Worm (Caenorhabditis elegans): ENCODE measurements around the gene Y53G8B.2.

ce11 chrIII:3112616-3113015 is 8.9 kb upstream of the Y53G8B.2 start:
- TF ChIP-seq unc-62 (GFP tag; optimal IDR thresholded peaks at IDR 0.05) (no peak), F33H1.4 (GFP tag; IDR thresholded peaks at IDR 0.05) (no peak)

All from whole organism, young adult.